Worm (Caenorhabditis elegans): Measurements from ENCODE around the gene C53C11.5.

ce11 chrX:17359452-17359851 is 25.6 kb downstream of the C53C11.5 start, which contains the start of gene npr-36:
- TF ChIP-seq ref-1 (GFP tag; conservative IDR thresholded peaks at IDR 0.05) (no peak), cog-1 (tag; optimal IDR thresholded peaks at IDR 0.05) (no peak), flt-1 (GFP tag; IDR thresholded peaks at IDR 0.05) (no peak), ztf-23 (GFP tag; IDR thresholded peaks at IDR 0.05) (no peak), T22C8.4 (GFP tag; IDR thresholded peaks at IDR 0.05) (no peak), tab-1 (GFP tag; IDR thresholded peaks at IDR 0.05) (no peak)

All from whole organism, midembryonic.